Fruit fly (Drosophila melanogaster): Measurements from ENCODE around the gene CG5953.

Gene CG5953

DNA sequence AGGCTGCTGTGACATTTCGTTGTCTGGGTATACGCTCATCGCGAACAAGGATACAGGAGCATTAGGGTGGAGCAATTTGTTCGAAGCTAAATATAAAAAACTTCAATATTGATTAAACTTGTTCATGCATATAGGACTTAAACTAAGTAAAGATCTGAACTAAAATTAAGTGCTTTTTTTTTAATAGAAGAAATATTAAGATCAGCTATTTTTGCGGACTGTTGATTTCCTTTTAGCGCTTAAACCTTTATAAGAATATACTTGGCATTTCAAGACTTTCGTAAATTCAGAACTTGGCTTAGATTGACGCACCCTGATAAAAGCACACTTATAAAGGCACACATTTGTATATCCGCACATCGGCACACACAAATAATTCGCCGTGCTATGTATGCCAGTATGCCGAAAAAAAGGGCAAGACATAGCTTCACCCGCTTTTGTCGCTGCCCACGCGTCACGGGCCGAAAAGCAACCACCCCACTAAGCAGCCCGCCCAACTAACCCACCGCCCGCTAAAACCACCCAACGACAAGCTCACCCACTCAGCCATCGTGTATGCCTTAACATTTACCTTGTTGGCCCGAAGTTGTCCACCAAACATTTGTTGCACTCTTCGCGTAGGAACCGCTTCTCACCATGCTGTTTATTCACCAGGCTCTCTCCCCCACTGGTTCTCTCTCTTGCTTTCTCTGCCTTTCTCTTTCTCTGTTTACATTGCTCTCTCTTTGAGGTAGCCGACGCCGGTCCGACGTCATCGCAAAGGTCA is 15.2 kb upstream of the CG5953 start (continued):
- TF ChIP-seq dmrt99B (tag; optimal IDR thresholded peaks at IDR 0.05) (peak; percentile 64), croc (GFP tag; conservative IDR thresholded peaks at IDR 0.05) (no peak), CG10321 (GFP tag; IDR thresholded peaks at IDR 0.05) (no peak), E2f2 (GFP tag; IDR thresholded peaks at IDR 0.05) (peak; percentile 34; the same call in 1 of the 2 replicates), Fer2 (tag; optimal IDR thresholded peaks at IDR 0.05) (peak; percentile 76), twi (tag; optimal IDR thresholded peaks at IDR 0.05) (no peak), ind (GFP tag; optimal IDR thresholded peaks at IDR 0.05) (peak; percentile 43), CG16863 (GFP tag; optimal IDR thresholded peaks at IDR 0.05) (no peak), CG17829 (tag; optimal IDR thresholded peaks at IDR 0.05) (peak; percentile 0), Max (GFP tag; optimal IDR thresholded peaks at IDR 0.05) (no peak), luna (GFP tag; optimal IDR thresholded peaks at IDR 0.05) (no peak), emc (GFP tag; optimal IDR thresholded peaks at IDR 0.05) (no peak), CG2120 (GFP tag; optimal IDR thresholded peaks at IDR 0.05) (peak; percentile 87), phol (tag; optimal IDR thresholded peaks at IDR 0.05) (peak; percentile 46), CG4404 (GFP tag; IDR thresholded peaks at IDR 0.05) (no peak), CG10274 (GFP tag; optimal IDR thresholded peaks at IDR 0.05) (peak; percentile 34), CG13894 (tag; optimal IDR thresholded peaks at IDR 0.05) (peak; percentile 93), Hsf (GFP tag; optimal IDR thresholded peaks at IDR 0.05) (peak; percentile 62), Oaz (GFP tag; IDR thresholded peaks at IDR 0.05) (no peak), Ets65A (GFP tag) (peak; percentile 5), Deaf1 (tag; optimal IDR thresholded peaks at IDR 0.05) (peak; percentile 78), CG1233 (GFP tag; optimal IDR thresholded peaks at IDR 0.05) (peak; percentile 38), CG11504 (tag; optimal IDR thresholded peaks at IDR 0.05) (peak; percentile 59), bab2 (GFP tag; optimal IDR thresholded peaks at IDR 0.05) (peak; percentile 35), Sry-β (GFP tag; optimal IDR thresholded peaks at IDR 0.05) (no peak), Drgx (GFP tag; IDR thresholded peaks at IDR 0.05) (peak; percentile 61; the same call in 1 of the 2 replicates), CG17568 (GFP tag; optimal IDR thresholded peaks at IDR 0.05) (peak; percentile 59), Bteb2 (GFP tag; optimal IDR thresholded peaks at IDR 0.05) (peak; percentile 57), CG11247 (GFP tag; IDR thresholded peaks at IDR 0.05) (no peak), CG15269 (tag; optimal IDR thresholded peaks at IDR 0.05) (peak; percentile 78), tll (GFP tag; optimal IDR thresholded peaks at IDR 0.05) (no peak), CG9817 (tag; optimal IDR thresholded peaks at IDR 0.05) (peak; percentile 56), CG6683 (GFP tag; optimal IDR thresholded peaks at IDR 0.05) (peak; percentile 67), Dbx (GFP tag; IDR thresholded peaks at IDR 0.05) (0 out of 3 replicates have a peak, but pooled peaks have one; percentile 62), Hr78 (GFP tag; optimal IDR thresholded peaks at IDR 0.05) (peak in 1 of 2 experiments; percentile 88), danr (GFP tag; IDR thresholded peaks at IDR 0.05) (no peak), CG3163 (GFP tag; optimal IDR thresholded peaks at IDR 0.05) (peak; percentile 74), CG2712 (tag; optimal IDR thresholded peaks at IDR 0.05) (peak; percentile 51), CG11696 (GFP tag; IDR thresholded peaks at IDR 0.05) (peak; percentile 13; the same call in 1 of the 2 replicates), onecut (GFP tag; IDR thresholded peaks at IDR 0.05) (peak; percentile 12; the same call in 1 of the 2 replicates), CG7928 (GFP tag; optimal IDR thresholded peaks at IDR 0.05) (peak; percentile 35), CoRest (tag; optimal IDR thresholded peaks at IDR 0.05) (peak; percentile 49), CG30020 (tag; optimal IDR thresholded peaks at IDR 0.05) (no peak), CHES-1-like (GFP tag; optimal IDR thresholded peaks at IDR 0.05) (peak; percentile 51), Hr3 (GFP tag; optimal IDR thresholded peaks at IDR 0.05) (peak; percentile 34), Fer1 (GFP tag; optimal IDR thresholded peaks at IDR 0.05) (peak; percentile 92), pros (GFP tag; optimal IDR thresholded peaks at IDR 0.05) (peak; percentile 13), CG4282 (GFP tag; optimal IDR thresholded peaks at IDR 0.05) (no peak), CG13775 (GFP tag; optimal IDR thresholded peaks at IDR 0.05) (peak; percentile 56)
